Worm (Caenorhabditis elegans): ENCODE results near the gene K05B2.4.
A peak's percentile ranks its signal among the peaks of the same experiment; 100 is the strongest.

DNA sequence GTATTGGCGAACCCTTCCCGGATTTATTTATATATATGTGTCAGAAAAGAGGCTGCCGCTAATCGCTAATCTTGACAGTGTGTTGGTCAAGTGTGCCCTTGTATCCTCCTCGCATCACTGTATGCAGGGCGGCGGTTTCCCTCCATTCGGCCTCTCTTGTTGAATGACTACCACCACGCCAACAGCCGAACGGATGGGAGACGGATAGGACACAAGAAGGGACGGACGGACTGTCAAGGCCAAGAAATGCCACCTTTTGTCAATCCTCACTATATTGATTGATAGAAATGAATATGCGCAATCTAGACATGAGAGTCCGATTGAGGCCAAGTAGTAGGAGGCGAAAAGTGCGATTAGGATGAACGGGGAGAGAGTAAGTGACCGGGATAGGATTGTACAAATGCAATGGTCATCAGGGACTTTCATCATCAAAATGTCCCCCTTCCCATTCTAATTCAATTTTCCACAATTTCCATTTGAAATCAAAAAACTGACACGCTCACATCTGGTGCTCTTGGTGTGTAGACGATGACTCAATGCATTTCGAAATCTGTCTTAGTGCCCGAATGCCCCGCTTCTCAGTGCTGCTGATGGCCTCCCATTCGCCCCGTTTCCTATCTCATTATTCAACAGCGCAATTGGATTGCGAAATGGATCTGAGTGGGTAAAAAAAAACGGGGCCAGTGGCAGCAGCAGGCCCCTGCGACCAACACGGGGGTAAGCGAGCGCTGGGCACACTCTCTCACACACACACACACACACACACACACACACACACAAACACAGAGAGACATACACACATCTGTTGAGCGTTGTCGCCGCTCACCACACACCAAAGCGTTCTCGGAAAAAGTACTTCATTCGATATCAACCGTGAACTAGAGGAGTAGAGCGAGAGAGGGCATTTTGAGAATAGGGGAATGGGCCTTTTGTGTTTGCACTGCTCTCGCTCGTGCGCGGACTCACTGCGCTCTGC, 41.2 kb upstream of the K05B2.4 start:
- TF ChIP-seq nhr-237 (tag; optimal IDR thresholded peaks at IDR 0.05) = no peak
- peak; percentile 10 for TF ChIP-seq ztf-11 (tag; optimal IDR thresholded peaks at IDR 0.05)
- TF ChIP-seq mdl-1 (tag; optimal IDR thresholded peaks at IDR 0.05) = peak; percentile 28 to 41
- no peak for TF ChIP-seq lin-39 (tag; optimal IDR thresholded peaks at IDR 0.05)
- TF ChIP-seq nhr-10 (tag; optimal IDR thresholded peaks at IDR 0.05) = peak; percentile 26
- peak in 1 of 2 experiments; percentile 55 for TF ChIP-seq lsy-2 (tag; optimal IDR thresholded peaks at IDR 0.05)
- peak; percentile 50 for TF ChIP-seq egl-27 (tag; optimal IDR thresholded peaks at IDR 0.05)
- no peak for TF ChIP-seq nhr-6 (tag; optimal IDR thresholded peaks at IDR 0.05)
- TF ChIP-seq ztf-4 (tag; optimal IDR thresholded peaks at IDR 0.05) = peak; percentile 51
- TF ChIP-seq ZK546.5 (tag; optimal IDR thresholded peaks at IDR 0.05) = no peak

All from whole organism, L2 larva.